Fruit fly (Drosophila melanogaster): Measurements from ENCODE around the gene I-t.
A peak's percentile ranks its signal among the peaks of the same experiment; 100 is the strongest.

I-t gene

dm6 chr3R:11655873-11656374 lies 47.9 kb upstream of the I-t start, which contains the start of gene CG42327 (continued):
- TF ChIP-seq Atf3 (GFP tag; optimal IDR thresholded peaks at IDR 0.05) (peak; percentile 76), CG15601 (tag; optimal IDR thresholded peaks at IDR 0.05) (peak; percentile 92), fd102C (GFP tag; optimal IDR thresholded peaks at IDR 0.05) (peak; percentile 73), gro (GFP tag; optimal IDR thresholded peaks at IDR 0.05) (peak; percentile 69), her (GFP tag; optimal IDR thresholded peaks at IDR 0.05) (peak; percentile 86), ap (GFP tag; IDR thresholded peaks at IDR 0.05) (peak; percentile 93), pan (optimal IDR thresholded peaks at IDR 0.05) (no peak), pan (GFP tag; optimal IDR thresholded peaks at IDR 0.05 in 1 of 2, IDR thresholded peaks at IDR 0.05 in 1 of 2) (peak in 1 of 2 experiments; percentile 98), row (GFP tag; IDR thresholded peaks at IDR 0.05) (peak; percentile 98), CG2120 (GFP tag; optimal IDR thresholded peaks at IDR 0.05) (peak; percentile 82), so (GFP tag; IDR thresholded peaks at IDR 0.05) (peak; percentile 95), Dref (GFP tag; IDR thresholded peaks at IDR 0.05) (no peak), CG1792 (GFP tag; optimal IDR thresholded peaks at IDR 0.05) (peak; percentile 65), croc (GFP tag; conservative IDR thresholded peaks at IDR 0.05) (peak; percentile 88), CG34224 (GFP tag; IDR thresholded peaks at IDR 0.05; ENCODE audit: partially characterized antibody) (no peak), pnt (GFP tag; optimal IDR thresholded peaks at IDR 0.05) (peak; percentile 77), Ets65A (GFP tag) (peak; percentile 89), CG13287 (GFP tag; IDR thresholded peaks at IDR 0.05; ENCODE audit: partially characterized antibody) (peak; percentile 59), CG6254 (GFP tag; optimal IDR thresholded peaks at IDR 0.05) (peak; percentile 95), CG8944 (GFP tag; optimal IDR thresholded peaks at IDR 0.05) (peak; percentile 81), Stat92E (GFP tag; optimal IDR thresholded peaks at IDR 0.05) (peak in 1 of 3 experiments; percentile 77), CG4360 (GFP tag; IDR thresholded peaks at IDR 0.05) (peak; percentile 83), Fer3 (tag; optimal IDR thresholded peaks at IDR 0.05) (peak; percentile 87), Sry-β (GFP tag; optimal IDR thresholded peaks at IDR 0.05) (peak; percentile 66), CG1603 (tag; optimal IDR thresholded peaks at IDR 0.05) (peak; percentile 84), Jarid2 (GFP tag; optimal IDR thresholded peaks at IDR 0.05) (peak; percentile 89), Mad (GFP tag; optimal IDR thresholded peaks at IDR 0.05) (peak; percentile 89), knrl (GFP tag; IDR thresholded peaks at IDR 0.05; ENCODE audit: partially characterized antibody) (no peak; the same call in 2 of the 3 replicates), Trl (optimal IDR thresholded peaks at IDR 0.05) (peak; percentile 63 to 74), Trl (GFP tag; optimal IDR thresholded peaks at IDR 0.05) (peak; percentile 85), CG13775 (GFP tag; optimal IDR thresholded peaks at IDR 0.05) (peak; percentile 92), schlank (tag; optimal IDR thresholded peaks at IDR 0.05) (peak; percentile 8), sim (GFP tag; IDR thresholded peaks at IDR 0.05) (peak; percentile 94), amos (GFP tag; IDR thresholded peaks at IDR 0.05; ENCODE audit: partially characterized antibody) (peak; percentile 32; the same call in 1 of the 2 replicates), crp (GFP tag; optimal IDR thresholded peaks at IDR 0.05) (peak in 1 of 2 experiments; percentile 59), z (GFP tag; IDR thresholded peaks at IDR 0.05) (no peak; the same call in 1 of the 3 replicates), CG14014 (GFP tag; IDR thresholded peaks at IDR 0.05) (peak; percentile 90), Neu2 (GFP tag; optimal IDR thresholded peaks at IDR 0.05; ENCODE audit: borderline replicate concordance) (no peak), seq (GFP tag; IDR thresholded peaks at IDR 0.05) (peak; percentile 96), lmd (GFP tag; IDR thresholded peaks at IDR 0.05) (peak; percentile 94), Hr39 (optimal IDR thresholded peaks at IDR 0.05) (no peak), da (GFP tag; optimal IDR thresholded peaks at IDR 0.05) (peak; percentile 10), CG6765 (GFP tag; optimal IDR thresholded peaks at IDR 0.05) (peak; percentile 85), CG14667 (GFP tag; IDR thresholded peaks at IDR 0.05) (peak; percentile 92), CG13123 (GFP tag; optimal IDR thresholded peaks at IDR 0.05) (peak; percentile 90), CG6791 (GFP tag; IDR thresholded peaks at IDR 0.05; ENCODE audit: partially characterized antibody) (peak; percentile 48; the same call in 1 of the 3 replicates), CG31441 (GFP tag; IDR thresholded peaks at IDR 0.05) (peak; percentile 98), CG6854 (GFP tag; optimal IDR thresholded peaks at IDR 0.05) (peak; percentile 88), CG12219 (GFP tag; optimal IDR thresholded peaks at IDR 0.05) (peak; percentile 90), az2 (GFP tag; optimal IDR thresholded peaks at IDR 0.05) (peak; percentile 96), dmrt11E (tag; optimal IDR thresholded peaks at IDR 0.05) (peak; percentile 92)
